Fruit fly (Drosophila melanogaster) Kc167 (cell line): Measurements from ENCODE around the gene Ack.

Source experiments
- Myc ChIP-seq: fragments of >200 bp; optimal IDR thresholded peaks from 2 replicates; lab custom pipeline; 2017; ENCODE audit warnings: missing external identifiers
- Sin3A ChIP-seq: fragments of >200 bp; optimal IDR thresholded peaks from 2 replicates; lab custom pipeline; 2018; ENCODE audit warnings: missing external identifiers
- h ChIP-seq: fragments of >200 bp; optimal IDR thresholded peaks from 3 replicates; lab custom pipeline; 2018; ENCODE audit warnings: missing external identifiers
- insv ChIP-seq: fragments of >200 bp; optimal IDR thresholded peaks from 3 replicates; lab custom pipeline; 2018; ENCODE audit warnings: missing external identifiers
- psq ChIP-seq: fragments of >200 bp; optimal IDR thresholded peaks from 2 replicates; lab custom pipeline; 2017; ENCODE audit warnings: missing external identifiers
- ttk ChIP-seq: sonication (Bioruptor generic); optimal IDR thresholded peaks from 2 replicates; lab custom pipeline; 2017; ENCODE audit warnings: missing external identifiers

The Ack gene

dm6 chr3L:4108844-4109494 is 983 bp downstream of the Ack start:
- TF ChIP-seq Myc (lab: Kevin White, UChicago) (no peak), insv (lab: Kevin White, UChicago) (no peak), psq (lab: Kevin White, UChicago) (no peak), ttk (lab: Kevin White, UChicago) (no peak), Sin3A (lab: Kevin White, UChicago) (no peak), h (lab: Kevin White, UChicago) (no peak)

dm6 chr3L:4110212-4110611 is 2.2 kb downstream of the Ack start:
- no peak for TF ChIP-seq Sin3A (lab: Kevin White, UChicago)
- no peak for TF ChIP-seq psq (lab: Kevin White, UChicago)
- TF ChIP-seq ttk (lab: Kevin White, UChicago), result no peak
- TF ChIP-seq h (lab: Kevin White, UChicago), result no peak
- TF ChIP-seq Myc (lab: Kevin White, UChicago), result no peak
- no peak for TF ChIP-seq insv (lab: Kevin White, UChicago)

dm6 chr3L:4113998-4114397 is 6.0 kb downstream of the Ack start:
- no peak for TF ChIP-seq insv (lab: Kevin White, UChicago)
- TF ChIP-seq h (lab: Kevin White, UChicago), result no peak
- no peak for TF ChIP-seq Myc (lab: Kevin White, UChicago)
- no peak for TF ChIP-seq ttk (lab: Kevin White, UChicago)
- no peak for TF ChIP-seq Sin3A (lab: Kevin White, UChicago)
- no peak for TF ChIP-seq psq (lab: Kevin White, UChicago)

dm6 chr3L:4115107-4115506 is 7.1 kb downstream of the Ack start:
- TF ChIP-seq psq (lab: Kevin White, UChicago) (no peak), insv (lab: Kevin White, UChicago) (no peak), h (lab: Kevin White, UChicago) (no peak), Myc (lab: Kevin White, UChicago) (no peak), Sin3A (lab: Kevin White, UChicago) (no peak), ttk (lab: Kevin White, UChicago) (no peak)

dm6 chr3L:4115701-4116100 is 7.7 kb downstream of the Ack start:
- TF ChIP-seq Myc (lab: Kevin White, UChicago) (no peak), ttk (lab: Kevin White, UChicago) (no peak), h (lab: Kevin White, UChicago) (no peak), insv (lab: Kevin White, UChicago) (no peak), psq (lab: Kevin White, UChicago) (no peak), Sin3A (lab: Kevin White, UChicago) (no peak)

dm6 chr3L:4116490-4117367 is 8.7 kb downstream of the Ack start:
- no peak for TF ChIP-seq psq (lab: Kevin White, UChicago)
- no peak for TF ChIP-seq ttk (lab: Kevin White, UChicago)
- no peak for TF ChIP-seq Sin3A (lab: Kevin White, UChicago)
- no peak for TF ChIP-seq h (lab: Kevin White, UChicago)
- TF ChIP-seq Myc (lab: Kevin White, UChicago), result no peak
- TF ChIP-seq insv (lab: Kevin White, UChicago), result no peak

- TF ChIP-seq Sin3A (lab: Kevin White, UChicago) (no peak), h (lab: Kevin White, UChicago) (no peak), Myc (lab: Kevin White, UChicago) (no peak), psq (lab: Kevin White, UChicago) (no peak)
These were observed 9.5 kb downstream of the Ack start for dm6 chr3L:4117493-4117892.

dm6 chr3L:4118339-4118738 is 10.4 kb downstream of the Ack start:
- TF ChIP-seq ttk (lab: Kevin White, UChicago), result no peak
- no peak for TF ChIP-seq insv (lab: Kevin White, UChicago)
- no peak for TF ChIP-seq Myc (lab: Kevin White, UChicago)
- TF ChIP-seq h (lab: Kevin White, UChicago), result no peak
- no peak for TF ChIP-seq psq (lab: Kevin White, UChicago)

- TF ChIP-seq insv (lab: Kevin White, UChicago) (no peak), ttk (lab: Kevin White, UChicago) (no peak), Myc (lab: Kevin White, UChicago) (no peak), psq (lab: Kevin White, UChicago) (no peak), h (lab: Kevin White, UChicago) (no peak), Sin3A (lab: Kevin White, UChicago) (no peak)
These were observed 11.8 kb downstream of the Ack start for dm6 chr3L:4119636-4120357.

- TF ChIP-seq ttk (lab: Kevin White, UChicago) (peak; percentile 16), Sin3A (lab: Kevin White, UChicago) (no peak)
These were observed 12.7 kb downstream of the Ack start for dm6 chr3L:4120358-4121349.
